Worm (Caenorhabditis elegans) whole organism, L4 larva: ENCODE measurements around the gene srab-13.

Experiments used
- D1046.2 ChIP-seq: fragments of 200-800 bp; sonication (Bioruptor generic); IDR thresholded peaks from 2 replicates; pipeline ENCODE4 v1.3.6; 2022; ENCODE audit warnings: missing genetic modification characterization, missing compliant biosample characterization
- F10B5.3 ChIP-seq: sonication (generic microtip); optimal IDR thresholded peaks from 2 replicates; lab custom pipeline; 2016; ENCODE audit warnings: mild to moderate bottlenecking, missing genetic modification characterization, missing compliant biosample characterization
- F37D6.2 ChIP-seq: sonication (generic microtip); optimal IDR thresholded peaks from 2 replicates; lab custom pipeline; 2016; ENCODE audit warnings: mild to moderate bottlenecking, missing genetic modification characterization, missing compliant biosample characterization
- F44E2.7 ChIP-seq: fragments of 200-800 bp; sonication (Bioruptor generic); IDR thresholded peaks from 2 replicates; pipeline ENCODE4 v2.1.2; 2022; ENCODE audit warnings: missing genetic modification characterization, missing compliant biosample characterization
- Y5F2A.4 ChIP-seq: fragments of 200-800 bp; sonication (Bioruptor generic); optimal IDR thresholded peaks from 2 replicates; lab custom pipeline; 2018; ENCODE audit warnings: mild to moderate bottlenecking, missing genetic modification characterization, missing compliant biosample characterization
- ZK546.5 ChIP-seq, 2 experiments: sonication (generic microtip); optimal IDR thresholded peaks; 2 replicates each; lab custom pipeline; 2017; ENCODE audit warnings: missing biosample characterization in 2 of 2, missing genetic modification characterization in 2 of 2
- aha-1 ChIP-seq: fragments of 150-350 bp; peaks from one replicate; lab custom pipeline; 2014; ENCODE audit warnings: missing biosample characterization, missing genetic modification characterization
- ama-1 ChIP-seq: fragments of 150-350 bp; optimal IDR thresholded peaks from 2 replicates; lab custom pipeline; 2014; ENCODE audit warnings: inconsistent platforms, mixed read lengths
- arid-1 ChIP-seq: fragments of 200-800 bp; sonication (Bioruptor generic); conservative IDR thresholded peaks from 2 replicates; pipeline ENCODE4 v1.3.6; 2022; ENCODE audit warnings: missing genetic modification reagents, missing genetic modification characterization, missing compliant biosample characterization
- ceh-82 ChIP-seq: sonication (generic microtip); optimal IDR thresholded peaks from 2 replicates; lab custom pipeline; 2017; ENCODE audit warnings: missing biosample characterization, missing genetic modification characterization
- daf-12 ChIP-seq: fragments of 150-350 bp; optimal IDR thresholded peaks from 2 replicates; lab custom pipeline; 2014; ENCODE audit warnings: missing biosample characterization, missing genetic modification reagents, missing genetic modification characterization
- daf-16 ChIP-seq, 3 experiments: sonication (generic microtip); optimal IDR thresholded peaks; 2 replicates each; lab custom pipeline; 2016 to 2017; ENCODE audit warnings: missing genetic modification characterization in 3 of 3, missing genetic modification reagents in 3 of 3, mild to moderate bottlenecking in 2 of 3, missing compliant biosample characterization in 2 of 3, missing biosample characterization in 1 of 3, moderate library complexity in 1 of 3
- daf-8 ChIP-seq: fragments of 200-800 bp; sonication (Bioruptor generic); IDR thresholded peaks from 2 replicates; pipeline ENCODE4 v1.3.6; 2022; ENCODE audit warnings: missing genetic modification characterization, missing compliant biosample characterization
- egl-27 ChIP-seq: sonication (generic microtip); optimal IDR thresholded peaks from 3 replicates; lab custom pipeline; 2017; ENCODE audit warnings: missing biosample characterization, missing genetic modification reagents, missing genetic modification characterization
- fkh-10 ChIP-seq: fragments of 150-350 bp; optimal IDR thresholded peaks from 2 replicates; lab custom pipeline; 2014; ENCODE audit warnings: missing biosample characterization, missing genetic modification reagents, missing genetic modification characterization
- fos-1 ChIP-seq: fragments of 150-350 bp; optimal IDR thresholded peaks from 2 replicates; lab custom pipeline; 2014; ENCODE audit warnings: missing biosample characterization, missing genetic modification characterization
- hif-1 ChIP-seq, 2 experiments: sonication (generic microtip); optimal IDR thresholded peaks; 2 replicates each; lab custom pipeline; 2016 to 2017; ENCODE audit warnings: missing compliant biosample characterization in 2 of 2, missing genetic modification characterization in 2 of 2, missing genetic modification reagents in 2 of 2, missing genotype in 2 of 2, mild to moderate bottlenecking in 1 of 2
- hmg-1.1 ChIP-seq: fragments of 200-800 bp; sonication (Bioruptor generic); IDR thresholded peaks from 2 replicates; pipeline ENCODE4 v1.3.6; 2022; ENCODE audit warnings: missing genetic modification reagents, missing genetic modification characterization, missing compliant biosample characterization
- lim-7 ChIP-seq: fragments of 200-800 bp; sonication (Bioruptor generic); IDR thresholded peaks from 2 replicates; pipeline ENCODE4 v1.3.6; 2022; ENCODE audit warnings: missing genetic modification characterization, missing compliant biosample characterization
- lin-13 ChIP-seq: fragments of 150-350 bp; optimal IDR thresholded peaks from 2 replicates; lab custom pipeline; 2014; ENCODE audit warnings: missing biosample characterization, missing genetic modification reagents, missing genetic modification characterization
- lin-15B ChIP-seq: fragments of 150-350 bp; sonication (generic microtip); optimal IDR thresholded peaks from 3 replicates; lab custom pipeline; 2014; ENCODE audit warnings: missing biosample characterization, missing genetic modification characterization
- lin-38 ChIP-seq: fragments of 200-800 bp; sonication (Bioruptor generic); IDR thresholded peaks from 2 replicates; pipeline ENCODE4 v1.3.6; 2022; ENCODE audit warnings: missing genetic modification reagents, missing genetic modification characterization, missing compliant biosample characterization
- lsy-2 ChIP-seq, 2 experiments: fragments of 150-350 bp in 1 of 2; sonication (generic microtip) in 1 of 2; optimal IDR thresholded peaks; 2 replicates each; lab custom pipeline; 2014 to 2017; ENCODE audit warnings: missing biosample characterization in 2 of 2, missing genetic modification characterization in 2 of 2
- madf-5 ChIP-seq, 2 experiments: fragments of 200-800 bp; sonication (Bioruptor generic); IDR thresholded peaks; 2 replicates each; pipeline ENCODE4 v1.3.6; 2022; ENCODE audit warnings: missing compliant biosample characterization in 2 of 2, missing genetic modification characterization in 2 of 2
- madf-9 ChIP-seq: fragments of 200-800 bp; sonication (Bioruptor generic); conservative IDR thresholded peaks from 2 replicates; pipeline ENCODE4 v1.3.6; 2022; ENCODE audit warnings: missing genetic modification reagents, missing genetic modification characterization, missing compliant biosample characterization
- mdl-1 ChIP-seq, 2 experiments: fragments of 150-350 bp in 1 of 2; sonication (generic microtip) in 1 of 2; optimal IDR thresholded peaks; 2 replicates each; lab custom pipeline; 2014 to 2017; ENCODE audit warnings: missing biosample characterization in 2 of 2, missing genetic modification characterization in 2 of 2
- mdt-29 ChIP-seq: fragments of 200-800 bp; sonication (Bioruptor generic); IDR thresholded peaks from 2 replicates; pipeline ENCODE4 v1.3.6; 2022; ENCODE audit warnings: missing genetic modification reagents, missing genetic modification characterization, missing compliant biosample characterization
- mep-1 ChIP-seq: fragments of 150-350 bp; sonication (generic microtip); optimal IDR thresholded peaks from 3 replicates; lab custom pipeline; 2014; ENCODE audit warnings: missing biosample characterization, missing genetic modification characterization
- mes-2 ChIP-seq: sonication (generic microtip); optimal IDR thresholded peaks from 2 replicates; lab custom pipeline; 2016; ENCODE audit warnings: missing genotype, mild to moderate bottlenecking, missing genetic modification characterization, missing compliant biosample characterization; ENCODE audit not compliant: poor library complexity, severe bottlenecking
- mxl-2 ChIP-seq: fragments of 200-800 bp; sonication (Bioruptor generic); conservative IDR thresholded peaks from 2 replicates; pipeline ENCODE4 v1.3.6; 2022; ENCODE audit warnings: missing genetic modification reagents, missing genetic modification characterization, missing compliant biosample characterization
- nhr-10 ChIP-seq: fragments of 150-350 bp; optimal IDR thresholded peaks from 2 replicates; lab custom pipeline; 2014; ENCODE audit warnings: missing biosample characterization, missing genetic modification characterization
- nhr-111 ChIP-seq: fragments of 200-800 bp; sonication (Bioruptor generic); optimal IDR thresholded peaks from 2 replicates; lab custom pipeline; 2018; ENCODE audit warnings: mild to moderate bottlenecking, missing genetic modification characterization, missing compliant biosample characterization
- nhr-237 ChIP-seq: sonication (generic microtip); optimal IDR thresholded peaks from 2 replicates; lab custom pipeline; 2017; ENCODE audit warnings: missing biosample characterization, missing genetic modification characterization
- nhr-77 ChIP-seq: fragments of 150-350 bp; optimal IDR thresholded peaks from 2 replicates; lab custom pipeline; 2014; ENCODE audit warnings: missing biosample characterization, missing genetic modification characterization
- saeg-2 ChIP-seq: fragments of 200-800 bp; sonication (Bioruptor generic); IDR thresholded peaks from 2 replicates; pipeline ENCODE4 v1.3.6; 2022; ENCODE audit warnings: missing genetic modification reagents, missing genetic modification characterization, missing compliant biosample characterization
- set-16 ChIP-seq: fragments of 200-800 bp; sonication (Bioruptor generic); IDR thresholded peaks from 2 replicates; pipeline ENCODE4 v1.3.6; 2022; ENCODE audit warnings: missing genetic modification reagents, missing genetic modification characterization, missing compliant biosample characterization
- snpc-4 ChIP-seq: fragments of 150-350 bp; optimal IDR thresholded peaks from 2 replicates; lab custom pipeline; 2014; ENCODE audit warnings: missing biosample characterization, missing genetic modification characterization
- unc-130 ChIP-seq: sonication (generic microtip); optimal IDR thresholded peaks from 2 replicates; lab custom pipeline; 2016; ENCODE audit warnings: missing genetic modification reagents, missing genetic modification characterization, missing compliant biosample characterization
- unc-39 ChIP-seq: sonication (generic microtip); optimal IDR thresholded peaks from 2 replicates; lab custom pipeline; 2017; ENCODE audit warnings: missing biosample characterization, missing genetic modification characterization
- unc-62 ChIP-seq, 3 experiments: fragments of 150-350 bp in 1 of 3; sonication (generic microtip); optimal IDR thresholded peaks in 2 of 3; peaks in 1 of 3; 1 replicate in 1 of 3; 2 replicates in 2 of 3; lab custom pipeline; 2014 to 2017; ENCODE audit warnings: missing biosample characterization in 3 of 3, missing genetic modification characterization in 3 of 3, missing genetic modification reagents in 3 of 3, missing genotype in 1 of 3

srab-13 gene

ce11 chrV:2067985-2068499 lies 40.4 kb upstream of the srab-13 start, which contains the start of gene lbp-9 (continued):
- no peak for TF ChIP-seq Y5F2A.4
- TF ChIP-seq daf-12: no peak
- peak; percentile 97 for TF ChIP-seq aha-1 (tag; lab: Kevin White, UChicago)
- TF ChIP-seq madf-9 (GFP tag; lab: Robert Waterston, UW): no peak
- TF ChIP-seq unc-62 (GFP tag; optimal IDR thresholded peaks at IDR 0.05 in 1 of 2; lab: Kevin White, UChicago): no peak
- no peak for TF ChIP-seq unc-62 (tag; optimal IDR thresholded peaks at IDR 0.05; lab: Kevin White, UChicago)
- no peak for TF ChIP-seq fos-1 (tag; lab: Kevin White, UChicago)
- no peak for TF ChIP-seq lin-15B
- peak; percentile 23 for TF ChIP-seq ama-1 (lab: Kevin White, UChicago)
- TF ChIP-seq nhr-77 (tag; lab: Kevin White, UChicago): no peak
- TF ChIP-seq mxl-2 (GFP tag; lab: Robert Waterston, UW): no peak
- peak; percentile 25; the same call in 1 of the 2 replicates for TF ChIP-seq mdt-29 (GFP tag; lab: Robert Waterston, UW)
- TF ChIP-seq F44E2.7 (GFP tag; lab: Robert Waterston, UW): no peak
- 0 out of 2 replicates have a peak, but pooled peaks have one; percentile 16 for TF ChIP-seq D1046.2
- no peak for TF ChIP-seq daf-8 (GFP tag; lab: Robert Waterston, UW)
- TF ChIP-seq saeg-2 (GFP tag; lab: Robert Waterston, UW): no peak
- TF ChIP-seq F10B5.3 (tag; lab: Kevin White, UChicago): no peak
- TF ChIP-seq hmg-1.1 (GFP tag; lab: Robert Waterston, UW): peak; percentile 55; the same call in 1 of the 2 replicates
- TF ChIP-seq mes-2: peak; percentile 46
- TF ChIP-seq mdl-1 (tag; optimal IDR thresholded peaks at IDR 0.05; lab: Kevin White, UChicago): peak in 1 of 2 experiments; percentile 88
- TF ChIP-seq mep-1 (tag; lab: Kevin White, UChicago): peak; percentile 67
- TF ChIP-seq daf-16 (GFP tag; optimal IDR thresholded peaks at IDR 0.05; lab: Kevin White, UChicago): no peak
- TF ChIP-seq daf-16 (tag; optimal IDR thresholded peaks at IDR 0.05; lab: Kevin White, UChicago): peak; percentile 16

DNA sequence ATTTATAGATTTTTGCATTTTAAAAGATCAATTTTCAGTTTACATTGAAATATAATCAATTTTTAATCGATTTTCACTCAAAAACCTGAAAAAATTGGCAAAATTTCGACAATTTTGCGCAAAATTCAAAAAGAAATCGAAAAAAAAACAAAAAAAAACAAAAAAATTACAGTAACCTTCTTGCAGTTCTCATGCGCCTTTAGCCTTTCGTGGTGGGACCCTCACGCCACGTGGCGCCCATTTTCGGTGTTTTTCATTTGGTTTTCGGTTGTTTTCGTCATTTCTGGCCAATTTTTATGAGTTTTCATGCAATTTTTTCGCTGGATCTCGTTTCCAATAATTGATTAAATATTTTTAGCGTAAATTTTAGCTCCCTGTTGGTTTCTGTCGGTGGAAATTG lies 39.7 kb upstream of the srab-13 start:
- TF ChIP-seq egl-27 (no peak), arid-1 (GFP tag; lab: Robert Waterston, UW) (no peak), snpc-4 (tag; lab: Kevin White, UChicago) (no peak), lsy-2 (tag; optimal IDR thresholded peaks at IDR 0.05; lab: Kevin White, UChicago) (peak in 1 of 2 experiments; percentile 40), aha-1 (tag; lab: Kevin White, UChicago) (no peak), F37D6.2 (tag; lab: Kevin White, UChicago) (no peak), daf-16 (GFP tag; optimal IDR thresholded peaks at IDR 0.05; lab: Kevin White, UChicago) (no peak), daf-16 (tag; optimal IDR thresholded peaks at IDR 0.05; lab: Kevin White, UChicago) (no peak), nhr-111 (GFP tag; lab: Kevin White, UChicago) (no peak), lim-7 (GFP tag; lab: Robert Waterston, UW) (no peak), nhr-10 (tag; lab: Kevin White, UChicago) (no peak), nhr-237 (tag; lab: Kevin White, UChicago) (no peak), unc-39 (no peak), ZK546.5 (tag; optimal IDR thresholded peaks at IDR 0.05; lab: Kevin White, UChicago) (no peak), unc-130 (GFP tag; lab: Kevin White, UChicago) (peak; percentile 58), hif-1 (tag; optimal IDR thresholded peaks at IDR 0.05; lab: Kevin White, UChicago) (no peak), madf-5 (GFP tag; IDR thresholded peaks at IDR 0.05; lab: Robert Waterston, UW) (no peak), fkh-10 (GFP tag; lab: Kevin White, UChicago) (no peak), set-16 (GFP tag; lab: Robert Waterston, UW) (no peak), ceh-82 (no peak), lin-38 (GFP tag; lab: Robert Waterston, UW) (peak; percentile 31; the same call in 1 of the 2 replicates), lin-13 (no peak), mdt-29 (GFP tag; lab: Robert Waterston, UW) (no peak)
